Worm (Caenorhabditis elegans) whole organism, L3 larva: ENCODE results near the gene E02H1.5.

Experiments used
- fkh-10 ChIP-seq: sonication (generic microtip); optimal IDR thresholded peaks from 2 replicates; lab custom pipeline; 2017; ENCODE audit warnings: missing biosample characterization, missing genetic modification reagents, missing genetic modification characterization
- fos-1 ChIP-seq: fragments of 150-350 bp; optimal IDR thresholded peaks from 2 replicates; lab custom pipeline; 2014; ENCODE audit warnings: missing biosample characterization, missing genetic modification characterization

DNA sequence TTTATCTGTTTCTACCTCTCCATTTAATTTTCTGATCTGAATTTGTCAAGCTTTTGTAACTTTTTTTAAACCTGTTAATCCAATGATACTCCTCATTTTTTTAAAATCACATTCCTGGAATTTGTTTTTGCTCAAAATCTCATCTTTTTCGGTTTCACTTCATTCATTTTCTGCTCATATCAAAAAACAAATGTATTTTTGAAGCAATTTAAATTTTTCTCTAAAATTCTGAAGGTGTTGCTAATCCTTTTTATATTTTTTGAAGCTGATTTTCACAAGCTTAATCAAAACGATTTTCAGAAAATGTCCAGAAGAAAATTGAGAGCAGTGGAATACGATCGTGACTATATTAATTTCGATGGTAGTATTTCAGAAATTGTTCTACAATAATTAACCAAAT, at the start of gene E02H1.5:
- TF ChIP-seq fos-1 (tag; lab: Kevin White, UChicago), result no peak
- no peak for TF ChIP-seq fkh-10 (GFP tag; lab: Kevin White, UChicago)
